Worm (Caenorhabditis elegans): ENCODE data around the gene dsl-3.

Gene dsl-3

ce11 chrIV:1660735-1661134 is 50.7 kb downstream of the dsl-3 start:
- TF ChIP-seq ama-1 (optimal IDR thresholded peaks at IDR 0.05) (no peak), tra-4 (tag; optimal IDR thresholded peaks at IDR 0.05) (no peak), B0310.2 (tag; optimal IDR thresholded peaks at IDR 0.05) (no peak), ceh-36 (tag; optimal IDR thresholded peaks at IDR 0.05) (no peak), scrt-1 (GFP tag; IDR thresholded peaks at IDR 0.05) (no peak), ceh-13 (GFP tag; optimal IDR thresholded peaks at IDR 0.05) (no peak)
